Worm (Caenorhabditis elegans): Measurements from ENCODE around the gene ace-3.

Gene ace-3

ce11 chrII:14205335-14205734 lies at the start of gene ace-3:
ace-3 (plus strand) TSS chrII:14205635.
- TF ChIP-seq efl-3 (GFP tag; optimal IDR thresholded peaks at IDR 0.05) (no peak), nhr-90 (tag; optimal IDR thresholded peaks at IDR 0.05; ENCODE audit: poor library complexity) (no peak), skn-1 (tag; optimal IDR thresholded peaks at IDR 0.05) (no peak), blmp-1 (tag; optimal IDR thresholded peaks at IDR 0.05) (no peak), ama-1 (optimal IDR thresholded peaks at IDR 0.05) (no peak), nhr-20 (tag; optimal IDR thresholded peaks at IDR 0.05) (no peak), nhr-12 (tag; optimal IDR thresholded peaks at IDR 0.05) (no peak), nhr-84 (tag; optimal IDR thresholded peaks at IDR 0.05) (no peak), nhr-11 (tag; optimal IDR thresholded peaks at IDR 0.05) (no peak), lin-15B (tag; optimal IDR thresholded peaks at IDR 0.05) (no peak), tlp-1 (tag; optimal IDR thresholded peaks at IDR 0.05) (no peak), ceh-82 (tag; optimal IDR thresholded peaks at IDR 0.05) (no peak), ztf-4 (tag; optimal IDR thresholded peaks at IDR 0.05) (no peak), unc-62 (GFP tag; optimal IDR thresholded peaks at IDR 0.05) (no peak)

- no peak for TF ChIP-seq nhr-20 (tag; optimal IDR thresholded peaks at IDR 0.05)
- no peak for TF ChIP-seq mab-9 (GFP tag; IDR thresholded peaks at IDR 0.05)
- TF ChIP-seq Y116A8C.19 (tag; optimal IDR thresholded peaks at IDR 0.05; ENCODE audit: borderline replicate concordance) = no peak
- TF ChIP-seq hlh-17 (GFP tag; optimal IDR thresholded peaks at IDR 0.05; ENCODE audit: borderline replicate concordance) = no peak
- TF ChIP-seq unc-98 (GFP tag; IDR thresholded peaks at IDR 0.05) = no peak
- TF ChIP-seq jun-1 (tag; optimal IDR thresholded peaks at IDR 0.05) = no peak
- TF ChIP-seq ama-1 (optimal IDR thresholded peaks at IDR 0.05) = no peak
- no peak for TF ChIP-seq nhr-90 (tag; optimal IDR thresholded peaks at IDR 0.05; ENCODE audit: poor library complexity)
- TF ChIP-seq mep-1 (tag; optimal IDR thresholded peaks at IDR 0.05) = no peak
- TF ChIP-seq nhr-11 (tag; optimal IDR thresholded peaks at IDR 0.05) = no peak
These were observed 40.0 kb upstream of the ace-3 start for ce11 chrII:14165430-14165929.

- TF ChIP-seq nhr-20 (tag; optimal IDR thresholded peaks at IDR 0.05) = no peak
- no peak for TF ChIP-seq efl-3 (GFP tag; optimal IDR thresholded peaks at IDR 0.05)
- TF ChIP-seq hlh-4 (tag; optimal IDR thresholded peaks at IDR 0.05) = no peak
- TF ChIP-seq aha-1 (tag; optimal IDR thresholded peaks at IDR 0.05) = no peak
- TF ChIP-seq efl-1 (optimal IDR thresholded peaks at IDR 0.05) = no peak
- no peak for TF ChIP-seq efl-1 (GFP tag; optimal IDR thresholded peaks at IDR 0.05 in 1 of 2)
- no peak for TF ChIP-seq elt-3 (tag; optimal IDR thresholded peaks at IDR 0.05)
- no peak for TF ChIP-seq fos-1 (tag; optimal IDR thresholded peaks at IDR 0.05)
- no peak for TF ChIP-seq ets-5 (GFP tag; IDR thresholded peaks at IDR 0.05)
- TF ChIP-seq egl-27 (tag; optimal IDR thresholded peaks at IDR 0.05) = no peak
- no peak for TF ChIP-seq fkh-8 (tag; optimal IDR thresholded peaks at IDR 0.05)
- TF ChIP-seq hpl-2 (GFP tag; optimal IDR thresholded peaks at IDR 0.05) = no peak
- no peak for TF ChIP-seq unc-86 (tag; optimal IDR thresholded peaks at IDR 0.05)
- TF ChIP-seq ceh-82 (tag; optimal IDR thresholded peaks at IDR 0.05) = no peak
These were observed 33.9 kb upstream of the ace-3 start, which contains the start of gene eat-2 for ce11 chrII:14171558-14171957. eat-2 (minus strand) TSS chrII:14171658.

- TF ChIP-seq rnt-1 (tag; optimal IDR thresholded peaks at IDR 0.05) = no peak
- TF ChIP-seq efl-1 (optimal IDR thresholded peaks at IDR 0.05) = no peak
- peak in 1 of 2 experiments; percentile 67 for TF ChIP-seq efl-1 (GFP tag; optimal IDR thresholded peaks at IDR 0.05 in 1 of 2)
These were observed 32.3 kb upstream of the ace-3 start for ce11 chrII:14173176-14173575.

- TF ChIP-seq ceh-82 (tag; optimal IDR thresholded peaks at IDR 0.05) = no peak
- no peak for TF ChIP-seq ceh-88 (GFP tag; IDR thresholded peaks at IDR 0.05)
- TF ChIP-seq vab-15 (tag; optimal IDR thresholded peaks at IDR 0.05) = no peak
- no peak for TF ChIP-seq nhr-19 (GFP tag; conservative IDR thresholded peaks at IDR 0.05)
- no peak for TF ChIP-seq fos-1 (tag; optimal IDR thresholded peaks at IDR 0.05)
These were observed 30.3 kb upstream of the ace-3 start, which contains the start of gene Y48B6A.5 for ce11 chrII:14175099-14175498. Y48B6A.5 (minus strand) TSS chrII:14175199.
